Worm (Caenorhabditis elegans): Measurements from ENCODE around the gene fbxa-215.

- no peak for TF ChIP-seq daf-12 (tag; optimal IDR thresholded peaks at IDR 0.05)
- no peak for TF ChIP-seq ama-1 (optimal IDR thresholded peaks at IDR 0.05)
- TF ChIP-seq pha-4 (tag; optimal IDR thresholded peaks at IDR 0.05): no peak
- TF ChIP-seq snpc-4 (tag; optimal IDR thresholded peaks at IDR 0.05): no peak
- no peak for TF ChIP-seq ceh-28 (tag; optimal IDR thresholded peaks at IDR 0.05)
- no peak for TF ChIP-seq ceh-9 (tag; optimal IDR thresholded peaks at IDR 0.05)
- TF ChIP-seq aly-2 (tag; optimal IDR thresholded peaks at IDR 0.05): no peak
- TF ChIP-seq fos-1 (tag; optimal IDR thresholded peaks at IDR 0.05): no peak
- no peak for TF ChIP-seq nhr-11 (tag; optimal IDR thresholded peaks at IDR 0.05)
- TF ChIP-seq elt-3 (tag; optimal IDR thresholded peaks at IDR 0.05): no peak
- no peak for TF ChIP-seq ztf-11 (tag; optimal IDR thresholded peaks at IDR 0.05)
- TF ChIP-seq unc-62 (GFP tag; optimal IDR thresholded peaks at IDR 0.05): no peak
- TF ChIP-seq pqm-1 (tag; optimal IDR thresholded peaks at IDR 0.05): peak; percentile 83
- TF ChIP-seq mdl-1 (tag; optimal IDR thresholded peaks at IDR 0.05): no peak
Measured at ce11 chrIV:13639027-13639426, 27.7 kb downstream of the fbxa-215 start, which contains the start of gene ugt-22.

Data from whole organism, L3 larva.